Worm (Caenorhabditis elegans) whole organism, mixed stage, embryonic: ENCODE results near the gene sdz-4.

Experiments used
- mep-1 ChIP-seq: fragments of 150-350 bp; optimal IDR thresholded peaks from 2 replicates; lab custom pipeline; 2017; ENCODE audit warnings: missing biosample characterization, missing genetic modification reagents, missing genetic modification characterization, inconsistent platforms
- nhr-2 ChIP-seq: fragments of 150-350 bp; optimal IDR thresholded peaks from 2 replicates; lab custom pipeline; 2014; ENCODE audit warnings: missing biosample characterization, missing genetic modification characterization
- nhr-237 ChIP-seq: fragments of 150-350 bp; optimal IDR thresholded peaks from 2 replicates; lab custom pipeline; 2014; ENCODE audit warnings: missing biosample characterization, missing genetic modification characterization
- pha-4 ChIP-seq: fragments of 150-350 bp; optimal IDR thresholded peaks from 2 replicates; lab custom pipeline; 2018; ENCODE audit warnings: missing biosample characterization, missing genetic modification reagents, missing genetic modification characterization
- unc-62 ChIP-seq: fragments of 150-350 bp; optimal IDR thresholded peaks from 2 replicates; lab custom pipeline; 2014; ENCODE audit warnings: missing biosample characterization, missing genetic modification reagents, missing genetic modification characterization
- ztf-11 ChIP-seq: fragments of 150-350 bp; optimal IDR thresholded peaks from 2 replicates; lab custom pipeline; 2014; ENCODE audit warnings: missing biosample characterization, missing genetic modification characterization

- TF ChIP-seq ztf-11 (no peak), mep-1 (no peak), nhr-2 (tag; lab: Kevin White, UChicago) (no peak), nhr-237 (tag; lab: Kevin White, UChicago) (no peak), unc-62 (no peak), pha-4 (tag; lab: Kevin White, UChicago) (no peak)
These were observed 8.3 kb upstream of the sdz-4 start for ce11 chrII:950374-950773.
